Worm (Caenorhabditis elegans) whole organism, midembryonic: ENCODE data around the gene kel-3.

ENCODE experiments used
- T22C8.4 ChIP-seq: fragments of 200-800 bp; sonication (Bioruptor generic); IDR thresholded peaks from 2 replicates; pipeline ENCODE4 v1.3.6; 2022; ENCODE audit warnings: missing genetic modification characterization, missing compliant biosample characterization
- flt-1 ChIP-seq: fragments of 200-800 bp; sonication (Bioruptor generic); IDR thresholded peaks from 2 replicates; pipeline ENCODE4 v1.3.6; 2022; ENCODE audit warnings: missing genetic modification characterization, missing compliant biosample characterization
- klf-2 ChIP-seq: fragments of 200-800 bp; sonication (Bioruptor generic); conservative IDR thresholded peaks from 2 replicates; pipeline ENCODE4 v1.3.6; 2022; ENCODE audit warnings: missing genetic modification reagents, missing genetic modification characterization, missing compliant biosample characterization

DNA sequence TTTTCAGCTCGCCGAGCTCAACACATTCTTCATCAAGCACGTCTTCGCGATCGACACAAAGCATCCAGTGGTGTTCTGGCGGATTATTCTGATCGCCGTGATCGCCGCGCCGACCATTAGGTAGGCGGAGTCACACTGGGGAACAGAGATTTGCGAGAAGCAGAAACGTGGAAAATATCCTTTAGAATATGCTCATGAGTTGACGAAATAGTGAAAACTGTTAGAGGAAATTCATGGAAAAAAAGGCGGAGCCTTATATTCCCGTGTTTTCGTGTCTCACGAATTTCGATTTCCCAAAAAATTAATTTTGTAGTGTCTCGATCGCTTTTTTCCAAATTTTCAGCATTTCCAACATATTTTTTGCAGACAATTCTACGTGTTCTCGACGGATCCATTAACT is 9.9 kb downstream of the kel-3 start:
- TF ChIP-seq flt-1 (no peak; the same call in 1 of the 2 replicates), klf-2 (no peak), T22C8.4 (GFP tag; lab: Robert Waterston, UW) (no peak)
